Fruit fly (Drosophila melanogaster): ENCODE results near the gene CG34302.

CG34302 gene

dm6 chr3R:9872133-9872814, 48.7 kb upstream of the CG34302 start (continued):
- TF ChIP-seq CG7839 (tag; optimal IDR thresholded peaks at IDR 0.05) (peak; percentile 27), ash1 (GFP tag; optimal IDR thresholded peaks at IDR 0.05) (no peak), grn (GFP tag; optimal IDR thresholded peaks at IDR 0.05) (no peak), cato (GFP tag; optimal IDR thresholded peaks at IDR 0.05; ENCODE audit: borderline replicate concordance) (no peak), CG7786 (GFP tag; optimal IDR thresholded peaks at IDR 0.05) (no peak), CG11456 (GFP tag; IDR thresholded peaks at IDR 0.05) (no peak), CG4328 (GFP tag; optimal IDR thresholded peaks at IDR 0.05) (no peak), sens (GFP tag) (peak; percentile 84), CG2712 (tag; optimal IDR thresholded peaks at IDR 0.05) (peak; percentile 60), repo (GFP tag; optimal IDR thresholded peaks at IDR 0.05) (no peak), unc-4 (GFP tag; IDR thresholded peaks at IDR 0.05; ENCODE audit: partially characterized antibody) (no peak), dmrt99B (tag; optimal IDR thresholded peaks at IDR 0.05) (peak; percentile 36), Nf-YC (tag; optimal IDR thresholded peaks at IDR 0.05) (peak; percentile 16), cad (GFP tag; optimal IDR thresholded peaks at IDR 0.05) (no peak), crol (GFP tag; IDR thresholded peaks at IDR 0.05) (peak; percentile 88), pita (GFP tag; optimal IDR thresholded peaks at IDR 0.05) (no peak), NK7.1 (GFP tag; optimal IDR thresholded peaks at IDR 0.05) (no peak), gcm (GFP tag; optimal IDR thresholded peaks at IDR 0.05) (no peak), Lim3 (GFP tag; IDR thresholded peaks at IDR 0.05) (no peak), Tbp (GFP tag; optimal IDR thresholded peaks at IDR 0.05) (no peak), nmo (GFP tag; optimal IDR thresholded peaks at IDR 0.05) (peak; percentile 5), CG34422 (GFP tag; IDR thresholded peaks at IDR 0.05) (peak; percentile 34; the same call in 1 of the 3 replicates), stc (GFP tag; IDR thresholded peaks at IDR 0.05) (no peak), Optix (GFP tag; IDR thresholded peaks at IDR 0.05) (peak; percentile 28; the same call in 1 of the 3 replicates), ab (GFP tag; optimal IDR thresholded peaks at IDR 0.05) (no peak), wek (GFP tag; optimal IDR thresholded peaks at IDR 0.05) (no peak), CG6254 (GFP tag; optimal IDR thresholded peaks at IDR 0.05) (no peak), btn (GFP tag; optimal IDR thresholded peaks at IDR 0.05) (no peak), Rx (GFP tag; IDR thresholded peaks at IDR 0.05) (0 out of 2 replicates have a peak, but pooled peaks have one; percentile 3), Kr (GFP tag; optimal IDR thresholded peaks at IDR 0.05) (peak; percentile 40), CG1602 (GFP tag; optimal IDR thresholded peaks at IDR 0.05) (no peak), Med (GFP tag) (peak; percentile 77), fd96Cb (tag; optimal IDR thresholded peaks at IDR 0.05) (no peak), Dp (GFP tag; optimal IDR thresholded peaks at IDR 0.05) (no peak), CG14860 (GFP tag; IDR thresholded peaks at IDR 0.05; ENCODE audit: partially characterized antibody) (no peak), ems (GFP tag; optimal IDR thresholded peaks at IDR 0.05) (no peak), ERR (GFP tag; optimal IDR thresholded peaks at IDR 0.05) (peak; percentile 25), CG8765 (GFP tag; IDR thresholded peaks at IDR 0.05) (no peak), CG12942 (GFP tag; optimal IDR thresholded peaks at IDR 0.05) (no peak), CG10321 (GFP tag; IDR thresholded peaks at IDR 0.05) (no peak), CG8388 (GFP tag; optimal IDR thresholded peaks at IDR 0.05) (peak; percentile 0), CG15073 (GFP tag; optimal IDR thresholded peaks at IDR 0.05) (no peak), CG6791 (GFP tag; IDR thresholded peaks at IDR 0.05; ENCODE audit: partially characterized antibody) (no peak), BtbVII (GFP tag; optimal IDR thresholded peaks at IDR 0.05) (no peak), trem (tag; optimal IDR thresholded peaks at IDR 0.05) (no peak), CG10462 (GFP tag; optimal IDR thresholded peaks at IDR 0.05) (no peak), tna (GFP tag; IDR thresholded peaks at IDR 0.05; ENCODE audit: partially characterized antibody) (no peak), CG13624 (GFP tag; optimal IDR thresholded peaks at IDR 0.05) (no peak), CG13296 (GFP tag; optimal IDR thresholded peaks at IDR 0.05) (no peak), CG8359 (GFP tag; optimal IDR thresholded peaks at IDR 0.05; ENCODE audit: borderline replicate concordance) (no peak)

Data from whole organism, embryonic.